Fruit fly (Drosophila melanogaster): ENCODE data around the gene Sh3beta.

Sh3beta gene

DNA sequence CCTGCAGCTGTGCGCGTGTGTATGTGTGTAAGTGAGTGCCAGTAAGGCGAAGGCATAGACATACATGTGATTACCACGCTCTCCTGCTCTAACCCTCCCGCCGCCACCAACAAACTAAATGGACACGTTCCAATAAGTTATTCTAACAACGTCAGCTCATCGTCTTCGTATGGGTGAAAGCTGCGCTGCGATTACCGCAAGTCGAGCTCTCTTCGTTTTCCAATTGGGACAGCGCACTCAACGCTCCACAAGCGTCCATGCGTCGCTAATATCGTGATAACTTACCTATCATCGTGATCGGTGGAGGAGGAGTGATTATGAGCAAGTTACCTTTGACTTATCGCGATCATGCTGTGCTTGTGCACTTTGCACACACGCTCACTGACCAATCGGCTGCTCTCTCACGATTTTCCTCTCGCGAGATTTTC, 8.0 kb downstream of the Sh3beta start (continued):
- no peak for TF ChIP-seq CG13894 (tag; optimal IDR thresholded peaks at IDR 0.05)
- TF ChIP-seq CG31365 (tag; optimal IDR thresholded peaks at IDR 0.05), result no peak
- TF ChIP-seq HLHmδ (GFP tag; optimal IDR thresholded peaks at IDR 0.05), result peak; percentile 42
- no peak for TF ChIP-seq ttk (GFP tag; IDR thresholded peaks at IDR 0.05)
- peak; percentile 83 for TF ChIP-seq CG2199 (GFP tag; IDR thresholded peaks at IDR 0.05)
- no peak for TF ChIP-seq Mrtf (GFP tag; IDR thresholded peaks at IDR 0.05)
- no peak for TF ChIP-seq CG18476 (GFP tag; optimal IDR thresholded peaks at IDR 0.05)
- no peak for TF ChIP-seq crc (GFP tag; optimal IDR thresholded peaks at IDR 0.05)
- TF ChIP-seq CG8388 (GFP tag; optimal IDR thresholded peaks at IDR 0.05), result no peak
- TF ChIP-seq cas (GFP tag; IDR thresholded peaks at IDR 0.05), result no peak
- no peak for TF ChIP-seq lov (optimal IDR thresholded peaks at IDR 0.05)
- 0 out of 3 replicates have a peak, but pooled peaks have one; percentile 42 for TF ChIP-seq lov (GFP tag; IDR thresholded peaks at IDR 0.05)
- TF ChIP-seq cad (GFP tag; optimal IDR thresholded peaks at IDR 0.05), result no peak
- TF ChIP-seq CG2120 (GFP tag; optimal IDR thresholded peaks at IDR 0.05), result no peak
- TF ChIP-seq CG32767 (GFP tag; IDR thresholded peaks at IDR 0.05), result no peak
- no peak for TF ChIP-seq CG15011 (GFP tag; optimal IDR thresholded peaks at IDR 0.05)
- TF ChIP-seq YL-1 (GFP tag; optimal IDR thresholded peaks at IDR 0.05), result peak; percentile 4
- no peak for TF ChIP-seq lilli (GFP tag; optimal IDR thresholded peaks at IDR 0.05)
- no peak for TF ChIP-seq knrl (GFP tag; IDR thresholded peaks at IDR 0.05; ENCODE audit: partially characterized antibody)
- TF ChIP-seq CG8290 (GFP tag; optimal IDR thresholded peaks at IDR 0.05), result no peak
- peak in 1 of 2 experiments; percentile 8 for TF ChIP-seq CG8290 (tag; optimal IDR thresholded peaks at IDR 0.05)
- TF ChIP-seq HmgD (GFP tag; optimal IDR thresholded peaks at IDR 0.05), result no peak
- no peak for TF ChIP-seq fd3F (GFP tag; optimal IDR thresholded peaks at IDR 0.05)
- TF ChIP-seq Rx (GFP tag; IDR thresholded peaks at IDR 0.05), result no peak
- no peak for TF ChIP-seq CG14965 (GFP tag; optimal IDR thresholded peaks at IDR 0.05; ENCODE audit: borderline replicate concordance)
- peak; percentile 0 for TF ChIP-seq CG10979 (tag; optimal IDR thresholded peaks at IDR 0.05)
- no peak for TF ChIP-seq zen2 (GFP tag; IDR thresholded peaks at IDR 0.05; ENCODE audit: partially characterized antibody)
- peak; percentile 76 for TF ChIP-seq CG12071 (GFP tag; optimal IDR thresholded peaks at IDR 0.05)
- TF ChIP-seq Dad (GFP tag; optimal IDR thresholded peaks at IDR 0.05), result peak; percentile 23
- no peak for TF ChIP-seq maf-S (GFP tag; optimal IDR thresholded peaks at IDR 0.05)
- no peak for TF ChIP-seq CG11696 (GFP tag; IDR thresholded peaks at IDR 0.05)
- no peak for TF ChIP-seq CG13624 (GFP tag; optimal IDR thresholded peaks at IDR 0.05)
- no peak for TF ChIP-seq BtbVII (GFP tag; optimal IDR thresholded peaks at IDR 0.05)
- TF ChIP-seq CG4617 (GFP tag; optimal IDR thresholded peaks at IDR 0.05; ENCODE audit: borderline replicate concordance), result no peak
- no peak for TF ChIP-seq gt (GFP tag; IDR thresholded peaks at IDR 0.05)
- TF ChIP-seq CG10274 (GFP tag; optimal IDR thresholded peaks at IDR 0.05), result no peak
- no peak for TF ChIP-seq Atf-2 (GFP tag; optimal IDR thresholded peaks at IDR 0.05)
- TF ChIP-seq CG8281 (tag; optimal IDR thresholded peaks at IDR 0.05), result no peak
- 0 out of 2 replicates have a peak, but pooled peaks have one; percentile 28 for TF ChIP-seq Xrp1 (GFP tag; IDR thresholded peaks at IDR 0.05)
- no peak for TF ChIP-seq tgo (GFP tag; IDR thresholded peaks at IDR 0.05)
- TF ChIP-seq Chrac-16 (GFP tag; optimal IDR thresholded peaks at IDR 0.05), result no peak
- peak; percentile 71 for TF ChIP-seq onecut (GFP tag; IDR thresholded peaks at IDR 0.05)
- TF ChIP-seq H15 (GFP tag; IDR thresholded peaks at IDR 0.05), result no peak
- TF ChIP-seq Xbp1 (GFP tag; optimal IDR thresholded peaks at IDR 0.05), result no peak
- TF ChIP-seq HLH4C (GFP tag; IDR thresholded peaks at IDR 0.05; ENCODE audit: partially characterized antibody), result no peak
- no peak for TF ChIP-seq pita (GFP tag; optimal IDR thresholded peaks at IDR 0.05)
- TF ChIP-seq stwl (tag; optimal IDR thresholded peaks at IDR 0.05), result no peak
- TF ChIP-seq CG33213 (GFP tag; optimal IDR thresholded peaks at IDR 0.05), result no peak
- TF ChIP-seq Asciz (GFP tag; optimal IDR thresholded peaks at IDR 0.05), result peak; percentile 59
- TF ChIP-seq ham (GFP tag; IDR thresholded peaks at IDR 0.05), result no peak
- TF ChIP-seq dmrt99B (tag; optimal IDR thresholded peaks at IDR 0.05), result peak; percentile 32
- TF ChIP-seq CG4404 (GFP tag; IDR thresholded peaks at IDR 0.05), result no peak
